Fruit fly (Drosophila melanogaster): ENCODE results near the gene Pdp1.

Gene Pdp1

DNA sequence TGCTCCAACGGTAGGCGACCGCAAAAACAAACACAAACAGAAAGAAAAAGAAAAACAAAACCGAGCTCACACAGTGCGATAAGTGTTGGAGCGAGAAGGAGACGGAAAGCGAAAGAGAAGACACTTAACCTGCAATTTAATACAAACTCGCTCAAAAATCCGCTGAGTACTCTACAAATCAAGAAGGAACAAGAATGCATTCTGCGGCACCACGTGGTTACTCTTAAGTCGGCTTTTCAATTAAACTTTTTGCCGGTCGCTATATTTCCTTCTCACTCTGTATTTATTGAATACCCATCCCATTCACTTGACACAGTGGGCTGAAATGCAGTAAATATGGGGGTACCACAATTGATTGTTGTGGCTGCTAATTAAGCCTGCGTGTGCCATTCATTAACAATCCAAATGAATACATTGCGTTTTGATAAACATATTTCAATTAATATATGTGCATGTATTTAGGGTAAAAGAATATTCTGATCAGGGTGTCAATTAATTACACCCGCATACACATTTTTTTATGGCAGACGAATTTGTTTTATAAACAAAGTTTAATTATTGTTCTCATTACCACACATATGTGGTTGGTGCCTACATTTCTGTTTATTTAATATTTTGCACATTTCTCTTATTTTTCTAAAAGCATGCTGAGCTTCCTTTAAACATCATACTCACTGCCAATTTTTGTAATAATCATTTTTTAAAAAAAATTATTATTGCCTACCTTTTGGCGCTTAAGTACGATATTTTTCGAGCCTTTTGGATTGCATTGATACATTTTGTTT lies 4.7 kb downstream of the Pdp1 start (continued):
- TF ChIP-seq CG4282 (GFP tag; optimal IDR thresholded peaks at IDR 0.05): no peak
- TF ChIP-seq danr (GFP tag; IDR thresholded peaks at IDR 0.05): peak; percentile 20; the same call in 1 of the 2 replicates
- peak; percentile 7 for TF ChIP-seq CG8290 (GFP tag; optimal IDR thresholded peaks at IDR 0.05)
- peak; percentile 6 to 57 for TF ChIP-seq CG8290 (tag; optimal IDR thresholded peaks at IDR 0.05)
- 0 out of 2 replicates have a peak, but pooled peaks have one; percentile 43 for TF ChIP-seq HLH3B (GFP tag; IDR thresholded peaks at IDR 0.05)
- TF ChIP-seq CG8924 (tag; optimal IDR thresholded peaks at IDR 0.05): peak; percentile 20
- no peak for TF ChIP-seq Side (GFP tag; optimal IDR thresholded peaks at IDR 0.05)
- peak; percentile 45 for TF ChIP-seq CG3281 (GFP tag; optimal IDR thresholded peaks at IDR 0.05)
- 0 out of 2 replicates have a peak, but pooled peaks have one; percentile 21 for TF ChIP-seq klu (GFP tag; IDR thresholded peaks at IDR 0.05)
- TF ChIP-seq CG2202 (tag; optimal IDR thresholded peaks at IDR 0.05): no peak
- TF ChIP-seq CG9215 (GFP tag; IDR thresholded peaks at IDR 0.05): no peak
- peak; percentile 33 for TF ChIP-seq CG4424 (GFP tag; optimal IDR thresholded peaks at IDR 0.05)
- no peak for TF ChIP-seq tll (GFP tag; optimal IDR thresholded peaks at IDR 0.05)
- TF ChIP-seq tx (GFP tag; optimal IDR thresholded peaks at IDR 0.05): no peak
- no peak for TF ChIP-seq pita (GFP tag; optimal IDR thresholded peaks at IDR 0.05)
- no peak for TF ChIP-seq CG8388 (GFP tag; optimal IDR thresholded peaks at IDR 0.05)
- TF ChIP-seq CG17568 (GFP tag; optimal IDR thresholded peaks at IDR 0.05): peak; percentile 23
- peak; percentile 36; the same call in 1 of the 2 replicates for TF ChIP-seq seq (GFP tag; IDR thresholded peaks at IDR 0.05)
- TF ChIP-seq gt (GFP tag; IDR thresholded peaks at IDR 0.05): no peak
- TF ChIP-seq otp (GFP tag; IDR thresholded peaks at IDR 0.05): 0 out of 3 replicates have a peak, but pooled peaks have one; percentile 11
- peak; percentile 24; the same call in 1 of the 2 replicates for TF ChIP-seq CG10366 (GFP tag; IDR thresholded peaks at IDR 0.05)
- peak; percentile 28 for TF ChIP-seq MTF-1 (GFP tag; optimal IDR thresholded peaks at IDR 0.05; ENCODE audit: borderline replicate concordance)
- TF ChIP-seq CG13775 (GFP tag; optimal IDR thresholded peaks at IDR 0.05): peak; percentile 40
- TF ChIP-seq CG2889 (GFP tag; IDR thresholded peaks at IDR 0.05): no peak
- peak; percentile 20 for TF ChIP-seq sug (tag; optimal IDR thresholded peaks at IDR 0.05)
- TF ChIP-seq D19B (GFP tag; optimal IDR thresholded peaks at IDR 0.05): peak; percentile 31
- peak; percentile 27 for TF ChIP-seq kni (GFP tag; optimal IDR thresholded peaks at IDR 0.05)
- TF ChIP-seq nmo (GFP tag; optimal IDR thresholded peaks at IDR 0.05): peak; percentile 49
- TF ChIP-seq CG7271 (tag; optimal IDR thresholded peaks at IDR 0.05): no peak
- TF ChIP-seq CoRest (tag; optimal IDR thresholded peaks at IDR 0.05): peak; percentile 56
- TF ChIP-seq CG2199 (GFP tag; IDR thresholded peaks at IDR 0.05): no peak
- no peak for TF ChIP-seq pan (optimal IDR thresholded peaks at IDR 0.05)
- peak in 1 of 2 experiments; percentile 6 for TF ChIP-seq pan (GFP tag; optimal IDR thresholded peaks at IDR 0.05 in 1 of 2, IDR thresholded peaks at IDR 0.05 in 1 of 2)
- no peak for TF ChIP-seq psq (GFP tag; optimal IDR thresholded peaks at IDR 0.05)
- no peak for TF ChIP-seq CG17802 (tag; optimal IDR thresholded peaks at IDR 0.05)
- peak; percentile 40 for TF ChIP-seq CG2120 (GFP tag; optimal IDR thresholded peaks at IDR 0.05)
- no peak for TF ChIP-seq CG12942 (GFP tag; optimal IDR thresholded peaks at IDR 0.05)
- peak; percentile 20 for TF ChIP-seq lilli (GFP tag; optimal IDR thresholded peaks at IDR 0.05)
- TF ChIP-seq tin (GFP tag; optimal IDR thresholded peaks at IDR 0.05): no peak
- TF ChIP-seq Doc2 (GFP tag; IDR thresholded peaks at IDR 0.05): no peak
- TF ChIP-seq Nf-YA (GFP tag; IDR thresholded peaks at IDR 0.05): no peak
- peak; percentile 69 for TF ChIP-seq CG9437 (GFP tag; optimal IDR thresholded peaks at IDR 0.05)
- no peak for TF ChIP-seq wdn (GFP tag; IDR thresholded peaks at IDR 0.05)
- TF ChIP-seq CG30431 (GFP tag; optimal IDR thresholded peaks at IDR 0.05): no peak
- peak; percentile 8 for TF ChIP-seq CG12391 (tag; optimal IDR thresholded peaks at IDR 0.05)
- peak; percentile 74 for TF ChIP-seq sens (GFP tag)
- peak; percentile 9 for TF ChIP-seq CG4854 (GFP tag; optimal IDR thresholded peaks at IDR 0.05)
- peak; percentile 47; the same call in 1 of the 2 replicates for TF ChIP-seq CG31441 (GFP tag; IDR thresholded peaks at IDR 0.05)
- TF ChIP-seq Mes4 (GFP tag; optimal IDR thresholded peaks at IDR 0.05): no peak
- peak; percentile 22 for TF ChIP-seq CG4707 (GFP tag; optimal IDR thresholded peaks at IDR 0.05)
